Worm (Caenorhabditis elegans) whole organism, young adult: ENCODE measurements around the gene nmr-2.

Source experiments
- B0336.3 ChIP-seq: fragments of 200-800 bp; sonication (Bioruptor generic); IDR thresholded peaks from 2 replicates; pipeline ENCODE4 v1.3.6; 2022; ENCODE audit warnings: missing genetic modification characterization, missing compliant biosample characterization
- C06A6.2 ChIP-seq: fragments of 200-800 bp; sonication (Bioruptor generic); conservative IDR thresholded peaks from 2 replicates; pipeline ENCODE4 v1.3.6; 2022; ENCODE audit warnings: missing genetic modification characterization, missing compliant biosample characterization
- D2030.7 ChIP-seq: fragments of 200-800 bp; sonication (Bioruptor generic); IDR thresholded peaks from 2 replicates; pipeline ENCODE4 v1.3.6; 2022; ENCODE audit warnings: missing genetic modification reagents, missing genetic modification characterization, missing compliant biosample characterization
- F22D6.2 ChIP-seq: sonication (generic microtip); optimal IDR thresholded peaks from 2 replicates; lab custom pipeline; 2016; ENCODE audit warnings: mild to moderate bottlenecking, missing genetic modification characterization, missing compliant biosample characterization
- F37B4.10 ChIP-seq: fragments of 200-800 bp; sonication (Bioruptor generic); IDR thresholded peaks from 2 replicates; pipeline ENCODE4 v1.3.6; 2022; ENCODE audit warnings: missing genetic modification characterization, missing compliant biosample characterization
- F49E8.2 ChIP-seq: sonication (generic microtip); optimal IDR thresholded peaks from 3 replicates; lab custom pipeline; 2017; ENCODE audit warnings: missing genetic modification characterization, mild to moderate bottlenecking, missing compliant biosample characterization, antibody characterized with exemption, moderate library complexity; ENCODE audit not compliant: insufficient read depth
- T26A5.8 ChIP-seq: sonication (generic microtip); optimal IDR thresholded peaks from 2 replicates; lab custom pipeline; 2016; ENCODE audit warnings: missing genetic modification characterization, missing compliant biosample characterization
- Y53G8AR.9 ChIP-seq: fragments of 200-800 bp; sonication (Bioruptor generic); conservative IDR thresholded peaks from 2 replicates; pipeline ENCODE4 v1.3.6; 2022; ENCODE audit warnings: missing genetic modification reagents, missing genetic modification characterization, missing compliant biosample characterization
- ZK185.1 ChIP-seq: sonication (generic microtip); optimal IDR thresholded peaks from 2 replicates; lab custom pipeline; 2016; ENCODE audit warnings: mild to moderate bottlenecking, missing genetic modification characterization, missing compliant biosample characterization; ENCODE audit not compliant: poor library complexity, severe bottlenecking
- aptf-2 ChIP-seq: fragments of 200-800 bp; sonication (Bioruptor generic); conservative IDR thresholded peaks from 2 replicates; pipeline ENCODE4 v1.3.6; 2022; ENCODE audit warnings: missing genetic modification reagents, missing genetic modification characterization, missing compliant biosample characterization
- attf-6 ChIP-seq: fragments of 200-800 bp; sonication (Bioruptor generic); IDR thresholded peaks from 2 replicates; pipeline ENCODE4 v1.3.6; 2022; ENCODE audit warnings: missing genetic modification reagents, missing genetic modification characterization, missing compliant biosample characterization
- bed-2 ChIP-seq: fragments of 200-800 bp; sonication (Bioruptor generic); IDR thresholded peaks from 2 replicates; pipeline ENCODE4 v1.3.6; 2022; ENCODE audit warnings: missing genetic modification reagents, missing genetic modification characterization, missing compliant biosample characterization
- cebp-1 ChIP-seq, 2 experiments: fragments of 200-800 bp in 1 of 2; sonication (Bioruptor generic) in 1 of 2; sonication (generic microtip) in 1 of 2; IDR thresholded peaks in 1 of 2; optimal IDR thresholded peaks in 1 of 2; 2 replicates each; pipeline versions ENCODE4 v1.3.6 to Lab custom; 2017 to 2022; ENCODE audit warnings: missing compliant biosample characterization in 2 of 2, missing genetic modification characterization in 2 of 2, mild to moderate bottlenecking in 1 of 2, missing genetic modification reagents in 1 of 2, moderate library complexity in 1 of 2
- cebp-2 ChIP-seq: fragments of 200-800 bp; sonication (Bioruptor generic); IDR thresholded peaks from 2 replicates; pipeline ENCODE4 v1.3.6; 2022; ENCODE audit warnings: missing genetic modification characterization, missing compliant biosample characterization
- ceh-40 ChIP-seq: fragments of 200-800 bp; sonication (Bioruptor generic); IDR thresholded peaks from 2 replicates; pipeline ENCODE4 v1.3.6; 2022; ENCODE audit warnings: missing genetic modification characterization, missing compliant biosample characterization
- chd-7 ChIP-seq: sonication (generic microtip); optimal IDR thresholded peaks from 2 replicates; lab custom pipeline; 2016; ENCODE audit warnings: mild to moderate bottlenecking, missing genetic modification characterization, moderate library complexity, missing compliant biosample characterization
- dpff-1 ChIP-seq: sonication (generic microtip); optimal IDR thresholded peaks from 2 replicates; lab custom pipeline; 2017; ENCODE audit warnings: mild to moderate bottlenecking, missing genetic modification characterization, missing compliant biosample characterization
- efl-1 ChIP-seq: fragments of 150-350 bp; optimal IDR thresholded peaks from 2 replicates; lab custom pipeline; 2014; ENCODE audit warnings: missing biosample characterization, missing genetic modification reagents, missing genetic modification characterization
- egl-44 ChIP-seq: fragments of 200-800 bp; sonication (Bioruptor generic); IDR thresholded peaks from 2 replicates; pipeline ENCODE4 v1.3.6; 2022; ENCODE audit warnings: missing genetic modification reagents, missing genetic modification characterization, missing compliant biosample characterization
- ets-4 ChIP-seq: fragments of 200-800 bp; sonication (Bioruptor generic); optimal IDR thresholded peaks from 2 replicates; lab custom pipeline; 2018; ENCODE audit warnings: mild to moderate bottlenecking, missing genetic modification characterization, missing compliant biosample characterization
- gei-17 ChIP-seq: fragments of 200-800 bp; sonication (Bioruptor generic); optimal IDR thresholded peaks from 2 replicates; lab custom pipeline; 2018; ENCODE audit warnings: mild to moderate bottlenecking, missing genetic modification characterization, missing compliant biosample characterization
- hlh-26 ChIP-seq: fragments of 200-800 bp; sonication (Bioruptor generic); conservative IDR thresholded peaks from 2 replicates; pipeline ENCODE4 v1.3.6; 2022; ENCODE audit warnings: missing genetic modification reagents, missing genetic modification characterization, missing compliant biosample characterization
- hsf-1 ChIP-seq: fragments of 200-800 bp; sonication (Bioruptor generic); IDR thresholded peaks from 2 replicates; pipeline ENCODE4 v1.3.6; 2022; ENCODE audit warnings: missing genetic modification reagents, missing genetic modification characterization, missing compliant biosample characterization
- let-526 ChIP-seq: fragments of 200-800 bp; sonication (Bioruptor generic); IDR thresholded peaks from 2 replicates; pipeline ENCODE4 v1.3.6; 2022; ENCODE audit warnings: missing genetic modification reagents, missing genetic modification characterization, missing compliant biosample characterization
- lin-26 ChIP-seq: fragments of 200-800 bp; sonication (Bioruptor generic); IDR thresholded peaks from 2 replicates; pipeline ENCODE4 v1.3.6; 2022; ENCODE audit warnings: missing genetic modification reagents, missing genetic modification characterization, missing compliant biosample characterization
- lin-35 ChIP-seq, 3 experiments: fragments of 150-350 bp in 2 of 3; sonication (generic microtip) in 1 of 3; optimal IDR thresholded peaks; 2 replicates each; lab custom pipeline; 2014 to 2018; ENCODE audit warnings: missing biosample characterization in 3 of 3, missing genetic modification characterization in 3 of 3, missing genetic modification reagents in 3 of 3
- lir-1 ChIP-seq: fragments of 200-800 bp; sonication (Bioruptor generic); conservative IDR thresholded peaks from 2 replicates; pipeline ENCODE4 v1.3.6; 2022; ENCODE audit warnings: missing genetic modification reagents, missing genetic modification characterization, missing compliant biosample characterization
- madf-3 ChIP-seq: fragments of 200-800 bp; sonication (Bioruptor generic); IDR thresholded peaks from 2 replicates; pipeline ENCODE4 v1.3.6; 2022; ENCODE audit warnings: missing genetic modification reagents, missing genetic modification characterization, missing compliant biosample characterization
- mcd-1 ChIP-seq: fragments of 200-800 bp; sonication (Bioruptor generic); IDR thresholded peaks from 2 replicates; pipeline ENCODE4 v1.3.6; 2022; ENCODE audit warnings: missing genetic modification reagents, missing genetic modification characterization, missing compliant biosample characterization
- nfya-1 ChIP-seq: sonication (generic microtip); optimal IDR thresholded peaks from 2 replicates; lab custom pipeline; 2017; ENCODE audit warnings: antibody characterized with exemption, missing compliant biosample characterization, missing genetic modification characterization, borderline replicate concordance; ENCODE audit not compliant: insufficient read depth
- nfya-2 ChIP-seq: fragments of 200-800 bp; sonication (Bioruptor generic); IDR thresholded peaks from 2 replicates; pipeline ENCODE4 v1.3.6; 2022; ENCODE audit warnings: missing genetic modification reagents, missing genetic modification characterization, missing compliant biosample characterization
- nhr-80 ChIP-seq: sonication (generic microtip); optimal IDR thresholded peaks from 2 replicates; lab custom pipeline; 2016; ENCODE audit warnings: missing genetic modification characterization, missing compliant biosample characterization
- pbrm-1 ChIP-seq: fragments of 200-800 bp; sonication (Bioruptor generic); IDR thresholded peaks from 2 replicates; pipeline ENCODE4 v1.3.6; 2022; ENCODE audit warnings: missing genetic modification reagents, missing genetic modification characterization, missing compliant biosample characterization
- rpc-1 ChIP-seq, 2 experiments: fragments of 150-350 bp in 1 of 2; sonication (generic microtip) in 1 of 2; optimal IDR thresholded peaks; 2 replicates each; lab custom pipeline; 2014 to 2018; ENCODE audit warnings: missing biosample characterization in 1 of 2, missing genetic modification characterization in 1 of 2, missing genetic modification reagents in 1 of 2, missing genotype in 1 of 2
- sdz-38 ChIP-seq: sonication (generic microtip); optimal IDR thresholded peaks from 2 replicates; lab custom pipeline; 2016; ENCODE audit warnings: missing genotype, missing genetic modification characterization, missing compliant biosample characterization
- snpc-1.1 ChIP-seq: sonication (generic microtip); optimal IDR thresholded peaks from 2 replicates; lab custom pipeline; 2017; ENCODE audit warnings: missing genetic modification characterization, mild to moderate bottlenecking, missing compliant biosample characterization, antibody characterized with exemption, moderate library complexity, missing genotype, missing genetic modification reagents; ENCODE audit not compliant: insufficient read depth
- snpc-3.4 ChIP-seq: sonication (generic microtip); optimal IDR thresholded peaks from 2 replicates; lab custom pipeline; 2017; ENCODE audit warnings: missing genetic modification characterization, mild to moderate bottlenecking, missing compliant biosample characterization, antibody characterized with exemption, moderate library complexity, missing genotype, missing genetic modification reagents
- snpc-4 ChIP-seq, 5 experiments: fragments of 150-350 bp in 1 of 5; sonication (generic microtip) in 4 of 5; optimal IDR thresholded peaks; 2 replicates each; lab custom pipeline; 2014 to 2018; ENCODE audit warnings: missing genetic modification characterization in 5 of 5, missing biosample characterization in 3 of 5, antibody characterized with exemption in 2 of 5, mild to moderate bottlenecking in 2 of 5, missing compliant biosample characterization in 2 of 5, missing genotype in 2 of 5, moderate library complexity in 2 of 5, missing genetic modification reagents in 1 of 5
- sptf-2 ChIP-seq: fragments of 200-800 bp; sonication (Bioruptor generic); optimal IDR thresholded peaks from 2 replicates; lab custom pipeline; 2018; ENCODE audit warnings: mild to moderate bottlenecking, missing genetic modification characterization, missing compliant biosample characterization
- tlf-1 ChIP-seq: fragments of 200-800 bp; sonication (Bioruptor generic); optimal IDR thresholded peaks from 2 replicates; lab custom pipeline; 2018; ENCODE audit warnings: mild to moderate bottlenecking, missing genetic modification characterization, missing compliant biosample characterization
- xnd-1 ChIP-seq: sonication (generic microtip); optimal IDR thresholded peaks from 2 replicates; lab custom pipeline; 2016; ENCODE audit warnings: missing genotype, missing genetic modification reagents, missing genetic modification characterization, missing compliant biosample characterization
- ztf-25 ChIP-seq: fragments of 200-800 bp; sonication (Bioruptor generic); IDR thresholded peaks from 2 replicates; pipeline ENCODE4 v1.3.6; 2022; ENCODE audit warnings: missing genetic modification reagents, missing genetic modification characterization, missing compliant biosample characterization
- ztf-28 ChIP-seq: fragments of 200-800 bp; sonication (Bioruptor generic); IDR thresholded peaks from 2 replicates; pipeline ENCODE4 v1.3.6; 2022; ENCODE audit warnings: missing genetic modification reagents, missing genetic modification characterization, missing compliant biosample characterization
- ztf-3 ChIP-seq: fragments of 200-800 bp; sonication (Bioruptor generic); optimal IDR thresholded peaks from 2 replicates; lab custom pipeline; 2018; ENCODE audit warnings: mild to moderate bottlenecking, missing genetic modification characterization, missing compliant biosample characterization
- ztf-6 ChIP-seq: fragments of 200-800 bp; sonication (Bioruptor generic); IDR thresholded peaks from 2 replicates; pipeline ENCODE4 v1.3.6; 2022; ENCODE audit warnings: missing genetic modification reagents, missing genetic modification characterization, missing compliant biosample characterization

Gene nmr-2

ce11 chrV:14993620-14994019 lies 17.8 kb downstream of the nmr-2 start, which contains the start of gene fil-1:
fil-1 (plus strand) TSS chrV:14993838.
- TF ChIP-seq nhr-80 (tag; lab: Kevin White, UChicago) (peak; percentile 22), C06A6.2 (no peak)

ce11 chrV:14992627-14993117 lies 18.8 kb downstream of the nmr-2 start, which contains the start of gene T01C3.3:
T01C3.3 (minus strand) TSS chrV:14992677.
- TF ChIP-seq T26A5.8 (tag; lab: Kevin White, UChicago) (no peak), cebp-2 (no peak), snpc-1.1 (no peak), aptf-2 (GFP tag; lab: Robert Waterston, UW) (no peak), lin-35 (GFP tag; optimal IDR thresholded peaks at IDR 0.05; lab: Kevin White, UChicago) (peak in 1 of 3 experiments; percentile 59), gei-17 (GFP tag; lab: Kevin White, UChicago) (no peak), rpc-1 (optimal IDR thresholded peaks at IDR 0.05; lab: Kevin White, UChicago) (no peak), rpc-1 (tag; optimal IDR thresholded peaks at IDR 0.05; lab: Kevin White, UChicago) (no peak), lin-26 (GFP tag; lab: Robert Waterston, UW) (no peak), F49E8.2 (tag; lab: Kevin White, UChicago) (peak; percentile 42), dpff-1 (tag; lab: Kevin White, UChicago) (no peak), attf-6 (GFP tag; lab: Robert Waterston, UW) (no peak), egl-44 (GFP tag; lab: Robert Waterston, UW) (no peak), ztf-28 (no peak), Y53G8AR.9 (no peak), hlh-26 (GFP tag; lab: Robert Waterston, UW) (no peak), chd-7 (no peak), pbrm-1 (GFP tag; lab: Robert Waterston, UW) (0 out of 2 replicates have a peak, but pooled peaks have one; percentile 35), B0336.3 (no peak), cebp-1 (GFP tag; IDR thresholded peaks at IDR 0.05; lab: Robert Waterston, UW) (no peak), cebp-1 (tag; optimal IDR thresholded peaks at IDR 0.05; lab: Kevin White, UChicago) (no peak), ztf-3 (GFP tag; lab: Kevin White, UChicago) (no peak), let-526 (GFP tag; lab: Robert Waterston, UW) (no peak), snpc-4 (GFP tag; optimal IDR thresholded peaks at IDR 0.05; lab: Kevin White, UChicago) (peak; percentile 22), snpc-4 (tag; optimal IDR thresholded peaks at IDR 0.05; lab: Kevin White, UChicago) (peak in 1 of 4 experiments; percentile 10), ZK185.1 (tag; lab: Kevin White, UChicago) (no peak), F37B4.10 (no peak), nfya-2 (GFP tag; lab: Robert Waterston, UW) (no peak), ztf-6 (GFP tag; lab: Robert Waterston, UW) (no peak), snpc-3.4 (tag; lab: Kevin White, UChicago) (peak; percentile 72), lir-1 (GFP tag; lab: Robert Waterston, UW) (no peak), sptf-2 (no peak), D2030.7 (peak; percentile 89), ztf-25 (GFP tag; lab: Robert Waterston, UW) (0 out of 2 replicates have a peak, but pooled peaks have one; percentile 24), tlf-1 (GFP tag; lab: Kevin White, UChicago) (peak; percentile 54), ets-4 (no peak), nfya-1 (tag; lab: Kevin White, UChicago) (no peak), hsf-1 (GFP tag; lab: Robert Waterston, UW) (peak; percentile 86), mcd-1 (GFP tag; lab: Robert Waterston, UW) (peak; percentile 50), sdz-38 (no peak), xnd-1 (tag; lab: Kevin White, UChicago) (peak; percentile 91), bed-2 (GFP tag; lab: Robert Waterston, UW) (no peak), F22D6.2 (tag; lab: Kevin White, UChicago) (no peak), efl-1 (peak; percentile 98), ceh-40 (no peak), madf-3 (GFP tag; lab: Robert Waterston, UW) (peak; percentile 78; the same call in 1 of the 2 replicates)
